Worm (Caenorhabditis elegans) whole organism, late embryonic: ENCODE results near the gene ttr-31.

Source experiments
- ama-1 ChIP-seq: fragments of 150-350 bp; optimal IDR thresholded peaks from 2 replicates; lab custom pipeline; 2014
- ceh-22 ChIP-seq: sonication (generic microtip); optimal IDR thresholded peaks from 2 replicates; lab custom pipeline; 2017; ENCODE audit warnings: missing biosample characterization, missing genetic modification characterization
- ceh-9 ChIP-seq: sonication (generic microtip); optimal IDR thresholded peaks from 2 replicates; lab custom pipeline; 2016; ENCODE audit warnings: mild to moderate bottlenecking, missing genetic modification characterization, inconsistent platforms, missing compliant biosample characterization
- ets-4 ChIP-seq: sonication (generic microtip); optimal IDR thresholded peaks from 2 replicates; lab custom pipeline; 2016; ENCODE audit warnings: missing genetic modification characterization, missing compliant biosample characterization
- fkh-10 ChIP-seq: fragments of 150-350 bp; optimal IDR thresholded peaks from 2 replicates; lab custom pipeline; 2014; ENCODE audit warnings: missing biosample characterization, missing genetic modification reagents, missing genetic modification characterization
- lin-11 ChIP-seq: fragments of 200-800 bp; sonication (Bioruptor generic); optimal IDR thresholded peaks from 2 replicates; lab custom pipeline; 2018; ENCODE audit warnings: mild to moderate bottlenecking, missing genetic modification characterization, missing compliant biosample characterization
- nhr-11 ChIP-seq: fragments of 150-350 bp; optimal IDR thresholded peaks from 2 replicates; lab custom pipeline; 2014; ENCODE audit warnings: missing biosample characterization, missing genetic modification characterization
- pag-3 ChIP-seq: sonication (generic microtip); optimal IDR thresholded peaks from 2 replicates; lab custom pipeline; 2016; ENCODE audit warnings: missing compliant biosample characterization, missing genetic modification characterization, borderline replicate concordance
- pha-4 ChIP-seq: fragments of 150-350 bp; optimal IDR thresholded peaks from 2 replicates; lab custom pipeline; 2018; ENCODE audit warnings: missing biosample characterization, missing genetic modification reagents, missing genetic modification characterization
- pqm-1 ChIP-seq: sonication (generic microtip); optimal IDR thresholded peaks from 2 replicates; lab custom pipeline; 2016; ENCODE audit warnings: missing genetic modification characterization, missing compliant biosample characterization
- syd-9 ChIP-seq: sonication (generic microtip); optimal IDR thresholded peaks from 2 replicates; lab custom pipeline; 2016; ENCODE audit warnings: mild to moderate bottlenecking, missing genetic modification characterization, moderate library complexity, missing compliant biosample characterization
- tbx-2 ChIP-seq: sonication (generic microtip); optimal IDR thresholded peaks from 2 replicates; lab custom pipeline; 2016; ENCODE audit warnings: missing genetic modification characterization, missing compliant biosample characterization
- unc-86 ChIP-seq: sonication (generic microtip); optimal IDR thresholded peaks from 2 replicates; lab custom pipeline; 2016; ENCODE audit warnings: missing genetic modification characterization, missing compliant biosample characterization
- zip-5 ChIP-seq: sonication (generic microtip); optimal IDR thresholded peaks from 2 replicates; lab custom pipeline; 2016; ENCODE audit warnings: missing genetic modification characterization, missing compliant biosample characterization

ce11 chrX:11012337-11012736, 3.5 kb upstream of the ttr-31 start, which contains the start of gene F58A3.3:
- no peak for TF ChIP-seq ama-1
- no peak for TF ChIP-seq ceh-22 (tag; lab: Kevin White, UChicago)
- no peak for TF ChIP-seq pqm-1 (tag; lab: Kevin White, UChicago)
- TF ChIP-seq pha-4: no peak
- no peak for TF ChIP-seq nhr-11
- TF ChIP-seq fkh-10 (GFP tag; lab: Kevin White, UChicago): no peak
- no peak for TF ChIP-seq unc-86
- TF ChIP-seq syd-9: no peak
- TF ChIP-seq lin-11 (tag; lab: Kevin White, UChicago): no peak
- no peak for TF ChIP-seq tbx-2
- no peak for TF ChIP-seq pag-3
- TF ChIP-seq zip-5 (tag; lab: Kevin White, UChicago): no peak
- TF ChIP-seq ceh-9 (tag; lab: Kevin White, UChicago): no peak
- TF ChIP-seq ets-4 (tag; lab: Kevin White, UChicago): no peak
